Worm (Caenorhabditis elegans): ENCODE results near the gene aagr-4.

- TF ChIP-seq ztf-11 (tag; optimal IDR thresholded peaks at IDR 0.05): no peak
- no peak for TF ChIP-seq zag-1 (tag; optimal IDR thresholded peaks at IDR 0.05)
- TF ChIP-seq sma-3 (GFP tag; optimal IDR thresholded peaks at IDR 0.05): no peak
- no peak for TF ChIP-seq elt-1 (tag; optimal IDR thresholded peaks at IDR 0.05)
- TF ChIP-seq fos-1 (tag; optimal IDR thresholded peaks at IDR 0.05): no peak
- TF ChIP-seq lin-13 (GFP tag; optimal IDR thresholded peaks at IDR 0.05): no peak
These were observed 34.9 kb upstream of the aagr-4 start, which contains the start of gene ZK1193.2 for ce11 chrX:425535-425934.
